Fruit fly (Drosophila melanogaster) whole organism, embryonic: ENCODE data around the gene Upf1.
A peak's percentile ranks its signal among the peaks of the same experiment; 100 is the strongest.

Experiments
- Ada2b ChIP-seq: fragments of 200-800 bp; sonication (Bioruptor generic); IDR thresholded peaks from 2 replicates; pipeline ENCODE4 v1.3.6; 2022; ENCODE audit warnings: missing biosample characterization, missing genetic modification characterization
- Asciz ChIP-seq: fragments of 200-800 bp; sonication (Bioruptor generic); optimal IDR thresholded peaks from 2 replicates; lab custom pipeline; 2017; ENCODE audit warnings: missing biosample characterization, mild to moderate bottlenecking, missing genetic modification characterization, missing genetic modification reagents
- Bgb ChIP-seq: fragments of 200-800 bp; sonication (Bioruptor generic); IDR thresholded peaks from 2 replicates; pipeline ENCODE4 v1.3.6; 2022; ENCODE audit warnings: missing biosample characterization, missing genetic modification characterization; ENCODE audit not compliant: partially characterized antibody
- CG1024 ChIP-seq: fragments of 200-800 bp; sonication (Bioruptor generic); IDR thresholded peaks from 2 replicates; pipeline ENCODE4 v1.3.6; 2022; ENCODE audit warnings: missing biosample characterization, missing genetic modification characterization
- CG10274 ChIP-seq: fragments of 200-800 bp; sonication (Bioruptor generic); optimal IDR thresholded peaks from 3 replicates; lab custom pipeline; 2017; ENCODE audit warnings: missing biosample characterization, mild to moderate bottlenecking, missing genetic modification characterization
- CG11247 ChIP-seq: fragments of 200-800 bp; sonication (Bioruptor generic); IDR thresholded peaks from 2 replicates; pipeline ENCODE4 v1.3.6; 2022; ENCODE audit warnings: missing biosample characterization, missing genetic modification characterization
- CG15269 ChIP-seq: fragments of 200-800 bp; sonication (Bioruptor generic); optimal IDR thresholded peaks from 2 replicates; lab custom pipeline; 2018; ENCODE audit warnings: missing biosample characterization, mild to moderate bottlenecking, missing genetic modification characterization, moderate library complexity
- CG1647 ChIP-seq: fragments of 200-800 bp; sonication (Bioruptor generic); optimal IDR thresholded peaks from 3 replicates; lab custom pipeline; 2016; ENCODE audit warnings: missing biosample characterization, missing genetic modification characterization
- CG17385 ChIP-seq: fragments of 200-800 bp; sonication (Bioruptor generic); optimal IDR thresholded peaks from 3 replicates; lab custom pipeline; 2018; ENCODE audit warnings: missing biosample characterization, mild to moderate bottlenecking, missing genetic modification characterization
- CG17568 ChIP-seq: fragments of 200-800 bp; sonication (Bioruptor generic); optimal IDR thresholded peaks from 2 replicates; lab custom pipeline; 2018; ENCODE audit warnings: missing biosample characterization, mild to moderate bottlenecking, missing genetic modification characterization, moderate library complexity
- CG2875 ChIP-seq: fragments of 200-800 bp; sonication (Bioruptor generic); optimal IDR thresholded peaks from 2 replicates; lab custom pipeline; 2017; ENCODE audit warnings: missing biosample characterization, mild to moderate bottlenecking, missing genetic modification characterization, missing genetic modification reagents
- CG3163 ChIP-seq: fragments of 200-800 bp; sonication (Bioruptor generic); optimal IDR thresholded peaks from 3 replicates; lab custom pipeline; 2016; ENCODE audit warnings: missing biosample characterization, missing genetic modification characterization
- CG4707 ChIP-seq: fragments of 200-800 bp; sonication (Bioruptor generic); optimal IDR thresholded peaks from 2 replicates; lab custom pipeline; 2018; ENCODE audit warnings: missing biosample characterization, mild to moderate bottlenecking, missing genetic modification characterization, moderate library complexity
- CG5953 ChIP-seq: fragments of 200-800 bp; sonication (Bioruptor generic); IDR thresholded peaks from 2 replicates; pipeline ENCODE4 v1.3.6; 2022; ENCODE audit warnings: missing biosample characterization, missing genetic modification characterization
- CG6272 ChIP-seq: fragments of 200-800 bp; sonication (Bioruptor generic); IDR thresholded peaks from 2 replicates; pipeline ENCODE4 v1.3.6; 2022; ENCODE audit warnings: missing biosample characterization, missing genetic modification characterization
- CG6765 ChIP-seq: fragments of 200-800 bp; sonication (Bioruptor generic); optimal IDR thresholded peaks from 3 replicates; lab custom pipeline; 2017; ENCODE audit warnings: missing biosample characterization, mild to moderate bottlenecking, missing genetic modification characterization
- CG6813 ChIP-seq: fragments of 200-800 bp; sonication (Bioruptor generic); optimal IDR thresholded peaks from 2 replicates; lab custom pipeline; 2017; ENCODE audit warnings: missing biosample characterization, missing genetic modification characterization, mild to moderate bottlenecking, moderate library complexity, missing genetic modification reagents
- CG7372 ChIP-seq: fragments of 200-800 bp; sonication (Bioruptor generic); IDR thresholded peaks from 2 replicates; pipeline ENCODE4 v1.3.6; 2022; ENCODE audit warnings: missing biosample characterization, missing genetic modification characterization
- CG7987 ChIP-seq: fragments of 200-800 bp; sonication (Bioruptor generic); optimal IDR thresholded peaks from 2 replicates; lab custom pipeline; 2018; ENCODE audit warnings: missing biosample characterization, mild to moderate bottlenecking, missing genetic modification characterization, moderate library complexity
- CG9797 ChIP-seq: fragments of 200-800 bp; sonication (Bioruptor generic); optimal IDR thresholded peaks from 3 replicates; lab custom pipeline; 2018; ENCODE audit warnings: missing biosample characterization, mild to moderate bottlenecking, missing genetic modification characterization
- Dll ChIP-seq: fragments of 200-800 bp; sonication (Bioruptor generic); IDR thresholded peaks from 4 replicates; pipeline ENCODE4 v1.3.6; 2022; ENCODE audit warnings: missing biosample characterization, missing genetic modification characterization; ENCODE audit not compliant: partially characterized antibody
- Doc3 ChIP-seq: fragments of 200-800 bp; sonication (Bioruptor generic); IDR thresholded peaks from 3 replicates; pipeline ENCODE4 v1.3.6; 2022; ENCODE audit warnings: missing biosample characterization, missing genetic modification characterization; ENCODE audit not compliant: partially characterized antibody
- Ets97D ChIP-seq: fragments of 200-800 bp; sonication (Bioruptor generic); optimal IDR thresholded peaks from 3 replicates; lab custom pipeline; 2016; ENCODE audit warnings: missing biosample characterization, missing genetic modification characterization
- Fer3 ChIP-seq: fragments of 200-800 bp; sonication (Bioruptor generic); optimal IDR thresholded peaks from 2 replicates; lab custom pipeline; 2018; ENCODE audit warnings: missing biosample characterization, mild to moderate bottlenecking, missing genetic modification characterization, moderate library complexity
- HHEX ChIP-seq: fragments of 200-800 bp; sonication (Bioruptor generic); optimal IDR thresholded peaks from 3 replicates; lab custom pipeline; 2017; ENCODE audit warnings: missing biosample characterization, mild to moderate bottlenecking, missing genetic modification characterization, missing genetic modification reagents
- HLH3B ChIP-seq: fragments of 200-800 bp; sonication (Bioruptor generic); IDR thresholded peaks from 2 replicates; pipeline ENCODE4 v1.3.6; 2022; ENCODE audit warnings: missing biosample characterization, missing genetic modification characterization
- Hmx ChIP-seq: fragments of 200-800 bp; sonication (Bioruptor generic); optimal IDR thresholded peaks from 2 replicates; lab custom pipeline; 2016; ENCODE audit warnings: missing biosample characterization, missing genetic modification characterization
- Hr39 ChIP-seq: fragments of >200 bp; optimal IDR thresholded peaks from 2 replicates; lab custom pipeline; 2017
- Jarid2 ChIP-seq: fragments of 200-800 bp; sonication (Bioruptor generic); optimal IDR thresholded peaks from 3 replicates; lab custom pipeline; 2017; ENCODE audit warnings: mild to moderate bottlenecking, missing biosample characterization, missing genetic modification reagents, missing genetic modification characterization
- Kr ChIP-seq: fragments of 200-800 bp; sonication (Bioruptor generic); optimal IDR thresholded peaks from 2 replicates; lab custom pipeline; 2017; ENCODE audit warnings: missing biosample characterization, mild to moderate bottlenecking, missing genetic modification characterization
- MESR4 ChIP-seq: fragments of 200-800 bp; sonication (Bioruptor generic); optimal IDR thresholded peaks from 2 replicates; lab custom pipeline; 2018; ENCODE audit warnings: missing biosample characterization, mild to moderate bottlenecking, missing genetic modification characterization, moderate library complexity
- Mes4 ChIP-seq: fragments of 200-800 bp; sonication (Bioruptor generic); optimal IDR thresholded peaks from 2 replicates; lab custom pipeline; 2016; ENCODE audit warnings: missing biosample characterization, missing genetic modification characterization
- Nf-YA ChIP-seq: fragments of 200-800 bp; sonication (Bioruptor generic); IDR thresholded peaks from 2 replicates; pipeline ENCODE4 v1.3.6; 2022; ENCODE audit warnings: missing biosample characterization, missing genetic modification characterization
- Pdp1 ChIP-seq, 2 experiments: fragments of 200-800 bp; sonication (Bioruptor generic); optimal IDR thresholded peaks; 3 replicates each; lab custom pipeline; 2016; ENCODE audit warnings: missing biosample characterization in 2 of 2, missing genetic modification characterization in 2 of 2, mild to moderate bottlenecking in 1 of 2, moderate library complexity in 1 of 2
- Trl ChIP-seq, 3 experiments: fragments of >200 bp in 2 of 3; fragments of 200-800 bp in 1 of 3; sonication (Bioruptor generic) in 1 of 3; optimal IDR thresholded peaks; 2 replicates in 1 of 3; 3 replicates in 2 of 3; lab custom pipeline; 2016 to 2017; ENCODE audit warnings: missing biosample characterization in 1 of 3, missing genetic modification characterization in 1 of 3
- Xbp1 ChIP-seq: fragments of 200-800 bp; sonication (Bioruptor generic); optimal IDR thresholded peaks from 3 replicates; lab custom pipeline; 2016; ENCODE audit warnings: missing biosample characterization, mild to moderate bottlenecking, missing genetic modification characterization
- Xrp1 ChIP-seq: fragments of 200-800 bp; sonication (Bioruptor generic); IDR thresholded peaks from 2 replicates; pipeline ENCODE4 v1.3.6; 2022; ENCODE audit warnings: missing biosample characterization, missing genetic modification characterization
- ato ChIP-seq: fragments of 200-800 bp; sonication (Bioruptor generic); IDR thresholded peaks from 2 replicates; pipeline ENCODE4 v1.3.6; 2022; ENCODE audit warnings: missing biosample characterization, missing genetic modification characterization; ENCODE audit not compliant: partially characterized antibody
- dimm ChIP-seq: fragments of 200-800 bp; sonication (Bioruptor generic); IDR thresholded peaks from 2 replicates; pipeline ENCODE4 v1.3.6; 2022; ENCODE audit warnings: missing biosample characterization, missing genetic modification characterization
- gfzf ChIP-seq: fragments of 200-800 bp; sonication (Bioruptor generic); optimal IDR thresholded peaks from 2 replicates; lab custom pipeline; 2016; ENCODE audit warnings: missing biosample characterization, mild to moderate bottlenecking, missing genetic modification characterization, moderate library complexity
- hbn ChIP-seq: fragments of 200-800 bp; sonication (Bioruptor generic); IDR thresholded peaks from 2 replicates; pipeline ENCODE4 v1.3.6; 2022; ENCODE audit warnings: missing biosample characterization, missing genetic modification characterization; ENCODE audit not compliant: partially characterized antibody
- jigr1 ChIP-seq: fragments of 200-800 bp; sonication (Bioruptor generic); IDR thresholded peaks from 3 replicates; pipeline ENCODE4 v1.3.6; 2022; ENCODE audit warnings: missing biosample characterization, missing genetic modification characterization
- odd ChIP-seq: fragments of 200-800 bp; sonication (Bioruptor generic); optimal IDR thresholded peaks from 2 replicates; lab custom pipeline; 2017; ENCODE audit warnings: missing biosample characterization, mild to moderate bottlenecking, missing genetic modification characterization
- phol ChIP-seq: fragments of 200-800 bp; sonication (Bioruptor generic); optimal IDR thresholded peaks from 3 replicates; lab custom pipeline; 2018; ENCODE audit warnings: missing biosample characterization, mild to moderate bottlenecking, missing genetic modification characterization, moderate library complexity
- seq ChIP-seq: fragments of 200-800 bp; sonication (Bioruptor generic); IDR thresholded peaks from 2 replicates; pipeline ENCODE4 v1.3.6; 2022; ENCODE audit warnings: missing biosample characterization, missing genetic modification characterization
- shn ChIP-seq: fragments of 200-800 bp; sonication (Bioruptor generic); optimal IDR thresholded peaks from 3 replicates; lab custom pipeline; 2016; ENCODE audit warnings: missing biosample characterization, missing genetic modification characterization
- sim ChIP-seq: fragments of 200-800 bp; sonication (Bioruptor generic); IDR thresholded peaks from 2 replicates; pipeline ENCODE4 v1.3.6; 2022; ENCODE audit warnings: missing biosample characterization, missing genetic modification characterization
- stwl ChIP-seq: fragments of 200-800 bp; sonication (Bioruptor generic); optimal IDR thresholded peaks from 3 replicates; lab custom pipeline; 2018; ENCODE audit warnings: missing biosample characterization, mild to moderate bottlenecking, missing genetic modification characterization, moderate library complexity
- wor ChIP-seq: fragments of 200-800 bp; sonication (Bioruptor generic); IDR thresholded peaks from 2 replicates; pipeline ENCODE4 v1.3.6; 2022; ENCODE audit warnings: missing biosample characterization, missing genetic modification characterization

Gene Upf1

dm6 chrX:11854758-11855465, 50.3 kb downstream of the Upf1 start, which contains the start of the genes CG10347 and ATP7 (continued):
- peak; percentile 22 for TF ChIP-seq CG15269 (tag; lab: Kevin White, UChicago)
- 0 out of 2 replicates have a peak, but pooled peaks have one; percentile 23 for TF ChIP-seq CG6272 (GFP tag; lab: Robert Waterston, UW)
- TF ChIP-seq CG17385: peak; percentile 13
- no peak for TF ChIP-seq CG6813 (GFP tag; lab: Kevin White, UChicago)
- TF ChIP-seq MESR4 (GFP tag; lab: Kevin White, UChicago): peak; percentile 74
- no peak for TF ChIP-seq CG1647
- TF ChIP-seq HLH3B (GFP tag; lab: Robert Waterston, UW): no peak
- peak; percentile 5 for TF ChIP-seq gfzf (GFP tag; lab: Kevin White, UChicago)
- no peak for TF ChIP-seq Ada2b (GFP tag; lab: Robert Waterston, UW)
- TF ChIP-seq CG5953 (GFP tag; lab: Robert Waterston, UW): no peak
- TF ChIP-seq Xrp1 (GFP tag; lab: Robert Waterston, UW): no peak
- no peak for TF ChIP-seq HHEX (GFP tag; lab: Kevin White, UChicago)
- TF ChIP-seq Ets97D (GFP tag; lab: Kevin White, UChicago): peak; percentile 53
- peak; percentile 90 for TF ChIP-seq Bgb (GFP tag; lab: Robert Waterston, UW)
- peak; percentile 91 for TF ChIP-seq Doc3 (GFP tag; lab: Robert Waterston, UW)
- peak; percentile 80 for TF ChIP-seq Jarid2 (GFP tag; lab: Kevin White, UChicago)
- no peak for TF ChIP-seq CG17568 (GFP tag; lab: Kevin White, UChicago)
- TF ChIP-seq Mes4 (GFP tag; lab: Kevin White, UChicago): peak; percentile 8
- no peak; the same call in 1 of the 2 replicates for TF ChIP-seq ato
- TF ChIP-seq CG2875 (GFP tag; lab: Kevin White, UChicago): no peak
- no peak for TF ChIP-seq CG6765 (GFP tag; lab: Kevin White, UChicago)
- no peak for TF ChIP-seq Asciz (GFP tag; lab: Kevin White, UChicago)
- TF ChIP-seq seq (GFP tag; lab: Robert Waterston, UW): no peak
- TF ChIP-seq CG7372 (GFP tag; lab: Robert Waterston, UW): no peak
- no peak for TF ChIP-seq Hr39 (lab: Kevin White, UChicago)
- TF ChIP-seq CG1024 (GFP tag; lab: Robert Waterston, UW): no peak
- TF ChIP-seq Pdp1 (GFP tag; optimal IDR thresholded peaks at IDR 0.05; lab: Kevin White, UChicago): peak; percentile 11 to 40
- TF ChIP-seq CG11247 (GFP tag; lab: Robert Waterston, UW): no peak
- no peak for TF ChIP-seq Nf-YA (GFP tag; lab: Robert Waterston, UW)
- TF ChIP-seq CG4707 (GFP tag; lab: Kevin White, UChicago): no peak
- TF ChIP-seq dimm (GFP tag; lab: Robert Waterston, UW): no peak
- no peak for TF ChIP-seq CG7987 (GFP tag; lab: Kevin White, UChicago)
- no peak for TF ChIP-seq CG10274 (GFP tag; lab: Kevin White, UChicago)
- TF ChIP-seq sim: no peak
- TF ChIP-seq odd (GFP tag; lab: Kevin White, UChicago): no peak

- TF ChIP-seq Kr (GFP tag; lab: Kevin White, UChicago) (no peak), Trl (optimal IDR thresholded peaks at IDR 0.05; lab: Kevin White, UChicago) (no peak), Trl (GFP tag; optimal IDR thresholded peaks at IDR 0.05; lab: Kevin White, UChicago) (peak; percentile 53), CG9797 (peak; percentile 53), Fer3 (tag; lab: Kevin White, UChicago) (peak; percentile 12), shn (peak; percentile 40), CG3163 (GFP tag; lab: Kevin White, UChicago) (peak; percentile 43), Hmx (GFP tag; lab: Kevin White, UChicago) (no peak), stwl (peak; percentile 85), wor (GFP tag; lab: Robert Waterston, UW) (no peak), hbn (peak; percentile 74), phol (peak; percentile 64), Dll (GFP tag; lab: Robert Waterston, UW) (peak; percentile 83), jigr1 (GFP tag; lab: Robert Waterston, UW) (no peak), Xbp1 (GFP tag; lab: Kevin White, UChicago) (peak; percentile 92)
Measured at dm6 chrX:11852310-11852709, 52.9 kb downstream of the Upf1 start, which contains the start of gene p24-1. Gene p24-1 (minus strand): TSS chrX:11852530.
